Fruit fly (Drosophila melanogaster): Measurements from ENCODE around the gene CG7142.

- TF ChIP-seq Lpt (GFP tag; optimal IDR thresholded peaks at IDR 0.05), result no peak
- TF ChIP-seq Gug (GFP tag; IDR thresholded peaks at IDR 0.05), result no peak
- TF ChIP-seq Hr39 (GFP tag; optimal IDR thresholded peaks at IDR 0.05), result no peak
- TF ChIP-seq Eip93F (GFP tag; optimal IDR thresholded peaks at IDR 0.05), result no peak
- TF ChIP-seq vri (GFP tag; optimal IDR thresholded peaks at IDR 0.05), result no peak
- TF ChIP-seq dac (GFP tag; optimal IDR thresholded peaks at IDR 0.05), result no peak
- TF ChIP-seq Hr4 (GFP tag; optimal IDR thresholded peaks at IDR 0.05), result no peak
- TF ChIP-seq CG6854 (GFP tag; optimal IDR thresholded peaks at IDR 0.05), result no peak
- TF ChIP-seq CG8632 (GFP tag; optimal IDR thresholded peaks at IDR 0.05), result no peak
Measured at dm6 chr3R:18266665-18267064, 12.7 kb downstream of the CG7142 start.
